Fruit fly (Drosophila melanogaster) whole organism, embryonic: ENCODE data around the gene PEK.
A peak's percentile ranks its signal among the peaks of the same experiment; 100 is the strongest.

Experiments
- CG10267 ChIP-seq: fragments of 200-800 bp; sonication (Bioruptor generic); optimal IDR thresholded peaks from 2 replicates; lab custom pipeline; 2018; ENCODE audit warnings: missing biosample characterization, mild to moderate bottlenecking, missing genetic modification characterization, moderate library complexity
- CG11695 ChIP-seq: fragments of 200-800 bp; sonication (Bioruptor generic); IDR thresholded peaks from 3 replicates; pipeline ENCODE4 v1.3.6; 2022; ENCODE audit warnings: missing biosample characterization, missing genetic modification characterization
- CG12659 ChIP-seq: fragments of 200-800 bp; sonication (Bioruptor generic); optimal IDR thresholded peaks from 3 replicates; lab custom pipeline; 2017; ENCODE audit warnings: mild to moderate bottlenecking, missing biosample characterization, missing genetic modification reagents, missing genetic modification characterization
- CG13287 ChIP-seq: fragments of 200-800 bp; sonication (Bioruptor generic); IDR thresholded peaks from 2 replicates; pipeline ENCODE4 v1.3.6; 2022; ENCODE audit warnings: missing biosample characterization, missing genetic modification characterization; ENCODE audit not compliant: partially characterized antibody
- CG13424 ChIP-seq: fragments of 200-800 bp; sonication (Bioruptor generic); optimal IDR thresholded peaks from 2 replicates; lab custom pipeline; 2019; ENCODE audit warnings: missing biosample characterization, mild to moderate bottlenecking, missing genetic modification characterization, moderate library complexity
- CG14050 ChIP-seq: fragments of 200-800 bp; sonication (Bioruptor generic); IDR thresholded peaks from 3 replicates; pipeline ENCODE4 v1.3.6; 2022; ENCODE audit warnings: missing biosample characterization, missing genetic modification characterization
- CG14710 ChIP-seq: fragments of 200-800 bp; sonication (Bioruptor generic); optimal IDR thresholded peaks from 3 replicates; lab custom pipeline; 2019; ENCODE audit warnings: missing biosample characterization, mild to moderate bottlenecking, missing genetic modification characterization, moderate library complexity
- CG17328 ChIP-seq: fragments of 200-800 bp; sonication (Bioruptor generic); IDR thresholded peaks from 2 replicates; pipeline ENCODE4 v1.3.6; 2022; ENCODE audit warnings: missing biosample characterization, missing genetic modification characterization
- CG18599 ChIP-seq: fragments of 200-800 bp; sonication (Bioruptor generic); optimal IDR thresholded peaks from 3 replicates; lab custom pipeline; 2017; ENCODE audit warnings: missing biosample characterization, missing genetic modification characterization, mild to moderate bottlenecking, moderate library complexity, missing genetic modification reagents
- CG2120 ChIP-seq: fragments of 200-800 bp; sonication (Bioruptor generic); optimal IDR thresholded peaks from 3 replicates; lab custom pipeline; 2016; ENCODE audit warnings: missing biosample characterization, missing genetic modification characterization
- CG30403 ChIP-seq: fragments of 200-800 bp; sonication (Bioruptor generic); optimal IDR thresholded peaks from 3 replicates; lab custom pipeline; 2016; ENCODE audit warnings: missing biosample characterization, missing genetic modification characterization
- CG32532 ChIP-seq: fragments of 200-800 bp; sonication (Bioruptor generic); IDR thresholded peaks from 2 replicates; pipeline ENCODE4 v1.3.6; 2022; ENCODE audit warnings: missing biosample characterization, missing genetic modification characterization
- CG32767 ChIP-seq: fragments of 200-800 bp; sonication (Bioruptor generic); IDR thresholded peaks from 2 replicates; pipeline ENCODE4 v1.3.6; 2022; ENCODE audit warnings: missing biosample characterization, missing genetic modification characterization
- CG34422 ChIP-seq: fragments of 200-800 bp; sonication (Bioruptor generic); IDR thresholded peaks from 3 replicates; pipeline ENCODE4 v1.3.6; 2022; ENCODE audit warnings: missing biosample characterization, missing genetic modification characterization
- CG4360 ChIP-seq: fragments of 200-800 bp; sonication (Bioruptor generic); IDR thresholded peaks from 2 replicates; pipeline ENCODE4 v1.3.6; 2022; ENCODE audit warnings: missing biosample characterization, missing genetic modification characterization
- CG4404 ChIP-seq: fragments of 200-800 bp; sonication (Bioruptor generic); IDR thresholded peaks from 2 replicates; pipeline ENCODE4 v1.3.6; 2022; ENCODE audit warnings: missing biosample characterization, missing genetic modification characterization
- CG6175 ChIP-seq: fragments of 200-800 bp; sonication (Bioruptor generic); IDR thresholded peaks from 3 replicates; pipeline ENCODE4 v1.3.6; 2022; ENCODE audit warnings: missing biosample characterization, missing genetic modification characterization
- CG7963 ChIP-seq: fragments of 200-800 bp; sonication (Bioruptor generic); IDR thresholded peaks from 3 replicates; pipeline ENCODE4 v1.3.6; 2022; ENCODE audit warnings: missing biosample characterization, missing genetic modification characterization; ENCODE audit not compliant: partially characterized antibody
- CG7987 ChIP-seq: fragments of 200-800 bp; sonication (Bioruptor generic); optimal IDR thresholded peaks from 2 replicates; lab custom pipeline; 2018; ENCODE audit warnings: missing biosample characterization, mild to moderate bottlenecking, missing genetic modification characterization, moderate library complexity
- CG8478 ChIP-seq: fragments of >200 bp; optimal IDR thresholded peaks from 2 replicates; lab custom pipeline; 2018
- Ets65A ChIP-seq: fragments of 200-800 bp; sonication (Bioruptor generic); peaks from one replicate; lab custom pipeline; 2016; ENCODE audit warnings: missing biosample characterization, missing genetic modification characterization
- Fer1 ChIP-seq: fragments of 200-800 bp; sonication (Bioruptor generic); optimal IDR thresholded peaks from 2 replicates; lab custom pipeline; 2017; ENCODE audit warnings: missing biosample characterization, mild to moderate bottlenecking, missing genetic modification characterization
- Fer3 ChIP-seq: fragments of 200-800 bp; sonication (Bioruptor generic); optimal IDR thresholded peaks from 2 replicates; lab custom pipeline; 2018; ENCODE audit warnings: missing biosample characterization, mild to moderate bottlenecking, missing genetic modification characterization, moderate library complexity
- Gug ChIP-seq: fragments of 200-800 bp; sonication (Bioruptor generic); IDR thresholded peaks from 4 replicates; pipeline ENCODE4 v1.3.6; 2022; ENCODE audit warnings: missing biosample characterization, missing genetic modification characterization
- MESR4 ChIP-seq: fragments of 200-800 bp; sonication (Bioruptor generic); optimal IDR thresholded peaks from 2 replicates; lab custom pipeline; 2018; ENCODE audit warnings: missing biosample characterization, mild to moderate bottlenecking, missing genetic modification characterization, moderate library complexity
- Ravus ChIP-seq: fragments of 200-800 bp; sonication (Bioruptor generic); IDR thresholded peaks from 2 replicates; pipeline ENCODE4 v1.3.6; 2022; ENCODE audit warnings: missing biosample characterization, missing genetic modification characterization
- Sin3A ChIP-seq: fragments of >200 bp; optimal IDR thresholded peaks from 2 replicates; lab custom pipeline; 2018
- YL-1 ChIP-seq: fragments of 200-800 bp; sonication (Bioruptor generic); optimal IDR thresholded peaks from 3 replicates; lab custom pipeline; 2017; ENCODE audit warnings: missing biosample characterization, mild to moderate bottlenecking, missing genetic modification characterization
- ato ChIP-seq: fragments of 200-800 bp; sonication (Bioruptor generic); IDR thresholded peaks from 2 replicates; pipeline ENCODE4 v1.3.6; 2022; ENCODE audit warnings: missing biosample characterization, missing genetic modification characterization; ENCODE audit not compliant: partially characterized antibody
- dmrt11E ChIP-seq: fragments of 200-800 bp; sonication (Bioruptor generic); optimal IDR thresholded peaks from 3 replicates; lab custom pipeline; 2018; ENCODE audit warnings: missing biosample characterization, mild to moderate bottlenecking, missing genetic modification characterization, moderate library complexity
- dpn ChIP-seq, 2 experiments: fragments of 200-800 bp; sonication (Bioruptor generic); optimal IDR thresholded peaks; 3 replicates each; lab custom pipeline; 2016; ENCODE audit warnings: missing biosample characterization in 2 of 2, missing genetic modification characterization in 2 of 2
- gcm ChIP-seq: fragments of 200-800 bp; sonication (Bioruptor generic); optimal IDR thresholded peaks from 2 replicates; lab custom pipeline; 2019; ENCODE audit warnings: missing biosample characterization, mild to moderate bottlenecking, missing genetic modification characterization, moderate library complexity
- grau ChIP-seq: fragments of 200-800 bp; optimal IDR thresholded peaks from 3 replicates; lab custom pipeline; 2019; ENCODE audit warnings: missing biosample characterization, mild to moderate bottlenecking, missing genetic modification characterization, moderate library complexity
- hkb ChIP-seq, 2 experiments: fragments of 200-800 bp in 1 of 2; fragments of >200 bp in 1 of 2; sonication (Bioruptor generic) in 1 of 2; IDR thresholded peaks in 1 of 2; optimal IDR thresholded peaks in 1 of 2; 2 replicates each; pipeline versions ENCODE4 v1.3.6 to Lab custom; 2017 to 2022; ENCODE audit warnings: missing biosample characterization in 1 of 2, missing genetic modification characterization in 1 of 2
- jigr1 ChIP-seq: fragments of 200-800 bp; sonication (Bioruptor generic); IDR thresholded peaks from 3 replicates; pipeline ENCODE4 v1.3.6; 2022; ENCODE audit warnings: missing biosample characterization, missing genetic modification characterization
- lola ChIP-seq, 3 experiments: fragments of >200 bp in 2 of 3; fragments of 200-800 bp in 1 of 3; sonication (Bioruptor generic) in 1 of 3; optimal IDR thresholded peaks; 2 replicates each; lab custom pipeline; 2017 to 2019; ENCODE audit warnings: missing biosample characterization in 3 of 3, missing genetic modification characterization in 3 of 3, mild to moderate bottlenecking in 1 of 3, moderate library complexity in 1 of 3
- nerfin-1 ChIP-seq: fragments of 200-800 bp; sonication (Bioruptor generic); optimal IDR thresholded peaks from 3 replicates; lab custom pipeline; 2019; ENCODE audit warnings: missing biosample characterization, mild to moderate bottlenecking, missing genetic modification characterization, moderate library complexity
- shn ChIP-seq: fragments of 200-800 bp; sonication (Bioruptor generic); optimal IDR thresholded peaks from 3 replicates; lab custom pipeline; 2016; ENCODE audit warnings: missing biosample characterization, missing genetic modification characterization
- sima ChIP-seq: fragments of 200-800 bp; sonication (Bioruptor generic); optimal IDR thresholded peaks from 2 replicates; lab custom pipeline; 2016; ENCODE audit warnings: missing biosample characterization, missing genetic modification characterization
- slp2 ChIP-seq: fragments of 200-800 bp; sonication (Bioruptor generic); optimal IDR thresholded peaks from 2 replicates; lab custom pipeline; 2016; ENCODE audit warnings: missing biosample characterization, missing genetic modification characterization
- sna ChIP-seq: fragments of 200-800 bp; sonication (Bioruptor generic); IDR thresholded peaks from 2 replicates; pipeline ENCODE4 v1.3.6; 2022; ENCODE audit warnings: missing biosample characterization, missing genetic modification characterization; ENCODE audit not compliant: partially characterized antibody
- sr ChIP-seq: fragments of 200-800 bp; sonication (Bioruptor generic); IDR thresholded peaks from 3 replicates; pipeline ENCODE4 v1.3.6; 2022; ENCODE audit warnings: missing biosample characterization, missing genetic modification characterization
- ssp ChIP-seq: fragments of 200-800 bp; sonication (Bioruptor generic); IDR thresholded peaks from 2 replicates; pipeline ENCODE4 v1.3.6; 2022; ENCODE audit warnings: missing biosample characterization, missing genetic modification characterization
- stwl ChIP-seq: fragments of 200-800 bp; sonication (Bioruptor generic); optimal IDR thresholded peaks from 3 replicates; lab custom pipeline; 2018; ENCODE audit warnings: missing biosample characterization, mild to moderate bottlenecking, missing genetic modification characterization, moderate library complexity
- tgo ChIP-seq: fragments of 200-800 bp; sonication (Bioruptor generic); IDR thresholded peaks from 3 replicates; pipeline ENCODE4 v1.3.6; 2022; ENCODE audit warnings: missing biosample characterization, missing genetic modification characterization
- trh ChIP-seq: fragments of 200-800 bp; sonication (Bioruptor generic); optimal IDR thresholded peaks from 2 replicates; lab custom pipeline; 2016; ENCODE audit warnings: missing biosample characterization, missing genetic modification characterization
- vfl ChIP-seq: fragments of 200-800 bp; sonication (Bioruptor generic); optimal IDR thresholded peaks from 2 replicates; lab custom pipeline; 2016; ENCODE audit warnings: missing biosample characterization, missing genetic modification characterization
- vvl ChIP-seq: fragments of 200-800 bp; sonication (Bioruptor generic); IDR thresholded peaks from 2 replicates; pipeline ENCODE4 v1.3.6; 2022; ENCODE audit warnings: missing biosample characterization, missing genetic modification characterization
- wek ChIP-seq: fragments of 200-800 bp; sonication (Bioruptor generic); optimal IDR thresholded peaks from 3 replicates; lab custom pipeline; 2018; ENCODE audit warnings: missing biosample characterization, mild to moderate bottlenecking, missing genetic modification characterization, moderate library complexity

Gene PEK

dm6 chr3R:5483488-5484109 lies 19.0 kb upstream of the PEK start, which contains the start of gene ksr (continued):
- TF ChIP-seq CG12659 (GFP tag; lab: Kevin White, UChicago) (peak; percentile 15), Gug (GFP tag; lab: Robert Waterston, UW) (no peak), CG13287 (GFP tag; lab: Robert Waterston, UW) (peak; percentile 21; the same call in 1 of the 2 replicates), CG14050 (GFP tag; lab: Robert Waterston, UW) (peak; percentile 16; the same call in 1 of the 3 replicates), dpn (GFP tag; optimal IDR thresholded peaks at IDR 0.05; lab: Kevin White, UChicago) (peak in 1 of 2 experiments; percentile 10), ato (GFP tag; lab: Robert Waterston, UW) (no peak), sna (peak; percentile 14; the same call in 1 of the 2 replicates), CG32767 (GFP tag; lab: Robert Waterston, UW) (peak; percentile 97), CG14710 (peak; percentile 55), CG7963 (GFP tag; lab: Robert Waterston, UW) (0 out of 3 replicates have a peak, but pooled peaks have one; percentile 6), CG30403 (GFP tag; lab: Kevin White, UChicago) (peak; percentile 31), grau (tag; lab: Kevin White, UChicago) (peak; percentile 51), CG32532 (peak; percentile 38; the same call in 1 of the 2 replicates), YL-1 (peak; percentile 86), CG13424 (tag; lab: Kevin White, UChicago) (peak; percentile 33), CG6175 (no peak), CG2120 (GFP tag; lab: Kevin White, UChicago) (peak; percentile 16), wek (GFP tag; lab: Kevin White, UChicago) (peak; percentile 90), vfl (GFP tag; lab: Kevin White, UChicago) (no peak), trh (GFP tag; lab: Kevin White, UChicago) (no peak), MESR4 (GFP tag; lab: Kevin White, UChicago) (peak; percentile 98), CG17328 (GFP tag; lab: Robert Waterston, UW) (peak; percentile 36; the same call in 1 of the 2 replicates), stwl (peak; percentile 12), hkb (optimal IDR thresholded peaks at IDR 0.05; lab: Kevin White, UChicago) (no peak), hkb (GFP tag; IDR thresholded peaks at IDR 0.05; lab: Robert Waterston, UW) (0 out of 2 replicates have a peak, but pooled peaks have one; percentile 19), Sin3A (lab: Kevin White, UChicago) (peak; percentile 13), CG4404 (GFP tag; lab: Robert Waterston, UW) (no peak), Ravus (GFP tag; lab: Robert Waterston, UW) (no peak), gcm (no peak), CG10267 (tag; lab: Kevin White, UChicago) (peak; percentile 74), ssp (GFP tag; lab: Robert Waterston, UW) (peak; percentile 45), CG18599 (GFP tag; lab: Kevin White, UChicago) (no peak), tgo (peak; percentile 51; the same call in 1 of the 3 replicates), vvl (GFP tag; lab: Robert Waterston, UW) (peak; percentile 34; the same call in 1 of the 2 replicates), sr (GFP tag; lab: Robert Waterston, UW) (0 out of 3 replicates have a peak, but pooled peaks have one; percentile 5), CG11695 (peak; percentile 22; the same call in 1 of the 3 replicates), Fer3 (tag; lab: Kevin White, UChicago) (peak; percentile 29), CG7987 (no peak), sima (GFP tag; lab: Kevin White, UChicago) (no peak), nerfin-1 (peak; percentile 81), dmrt11E (peak; percentile 50), slp2 (GFP tag; lab: Kevin White, UChicago) (no peak), Ets65A (GFP tag; lab: Kevin White, UChicago) (peak; percentile 84), CG34422 (GFP tag; lab: Robert Waterston, UW) (peak; percentile 38; the same call in 1 of the 3 replicates), CG4360 (GFP tag; lab: Robert Waterston, UW) (peak; percentile 27; the same call in 1 of the 2 replicates), shn (GFP tag; lab: Kevin White, UChicago) (no peak), CG8478 (no peak), Fer1 (GFP tag; lab: Kevin White, UChicago) (peak; percentile 28), lola (GFP tag; optimal IDR thresholded peaks at IDR 0.05; lab: Kevin White, UChicago) (peak in 1 of 3 experiments; percentile 29), jigr1 (GFP tag; lab: Robert Waterston, UW) (no peak)
